Fruit fly (Drosophila melanogaster) Kc167 (cell line): ENCODE results near the gene Rbp1-like.

ENCODE experiments used
- Myc ChIP-seq: fragments of >200 bp; optimal IDR thresholded peaks from 2 replicates; lab custom pipeline; 2017; ENCODE audit warnings: missing external identifiers
- Sin3A ChIP-seq: fragments of >200 bp; optimal IDR thresholded peaks from 2 replicates; lab custom pipeline; 2018; ENCODE audit warnings: missing external identifiers
- h ChIP-seq: fragments of >200 bp; optimal IDR thresholded peaks from 3 replicates; lab custom pipeline; 2018; ENCODE audit warnings: missing external identifiers
- psq ChIP-seq: fragments of >200 bp; optimal IDR thresholded peaks from 2 replicates; lab custom pipeline; 2017; ENCODE audit warnings: missing external identifiers
- ttk ChIP-seq: sonication (Bioruptor generic); optimal IDR thresholded peaks from 2 replicates; lab custom pipeline; 2017; ENCODE audit warnings: missing external identifiers

DNA sequence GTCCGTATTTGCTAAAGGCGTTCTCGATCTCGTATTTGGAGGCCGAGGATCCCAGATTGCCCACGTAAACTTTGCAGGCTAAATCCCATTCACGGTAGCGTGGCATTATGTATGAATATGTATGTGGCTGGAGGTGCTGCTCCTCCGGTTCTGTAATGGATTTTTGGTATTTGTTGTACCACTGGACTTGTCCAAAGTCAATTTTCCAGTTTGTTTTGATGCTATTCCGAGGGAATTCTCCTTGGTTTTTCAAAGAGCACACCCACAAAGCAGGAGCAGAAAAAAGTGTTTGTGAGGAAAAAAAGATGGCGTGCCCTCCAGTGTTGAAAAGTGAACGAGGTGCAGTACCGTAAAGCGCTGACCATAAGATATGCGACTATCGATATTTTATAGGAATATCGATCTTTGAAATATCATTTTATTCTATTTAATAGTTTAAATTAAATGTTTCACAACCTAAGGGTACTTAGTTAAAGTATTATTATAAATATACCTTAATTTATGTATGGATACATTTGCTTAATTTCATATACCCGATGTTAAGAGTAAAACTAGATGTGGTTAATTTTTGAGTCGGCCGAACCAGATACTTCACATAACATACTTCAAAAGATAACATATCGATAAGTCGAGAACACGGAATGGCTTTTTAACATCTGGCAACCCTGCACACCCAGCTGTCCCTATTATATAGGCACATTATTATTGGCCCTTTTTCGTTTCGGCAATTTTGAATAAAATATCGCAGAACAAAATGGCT lies at the start of gene Rbp1-like, which contains the start of gene Tim9a:
- TF ChIP-seq h (lab: Kevin White, UChicago) (no peak), psq (lab: Kevin White, UChicago) (no peak), ttk (lab: Kevin White, UChicago) (no peak), Myc (lab: Kevin White, UChicago) (no peak), Sin3A (lab: Kevin White, UChicago) (no peak)
